Worm (Caenorhabditis elegans) whole organism, L3 larva: ENCODE results near the gene npp-20.
A peak's percentile ranks its signal among the peaks of the same experiment; 100 is the strongest.

ENCODE experiments used
- ZK546.5 ChIP-seq: sonication (generic microtip); optimal IDR thresholded peaks from 2 replicates; lab custom pipeline; 2017; ENCODE audit warnings: missing biosample characterization, missing genetic modification characterization
- ama-1 ChIP-seq: fragments of 150-350 bp; optimal IDR thresholded peaks from 2 replicates; lab custom pipeline; 2018
- ceh-28 ChIP-seq: fragments of 150-350 bp; optimal IDR thresholded peaks from 2 replicates; lab custom pipeline; 2014; ENCODE audit warnings: missing biosample characterization, missing genetic modification reagents, missing genetic modification characterization
- ceh-82 ChIP-seq: fragments of 150-350 bp; optimal IDR thresholded peaks from 2 replicates; lab custom pipeline; 2014; ENCODE audit warnings: missing biosample characterization, missing genetic modification characterization
- daf-12 ChIP-seq: fragments of 150-350 bp; optimal IDR thresholded peaks from 2 replicates; lab custom pipeline; 2014; ENCODE audit warnings: missing biosample characterization, missing genetic modification reagents, missing genetic modification characterization
- elt-1 ChIP-seq: fragments of 150-350 bp; optimal IDR thresholded peaks from 2 replicates; lab custom pipeline; 2014; ENCODE audit warnings: missing biosample characterization, missing genetic modification characterization
- elt-3 ChIP-seq, 3 experiments: fragments of 150-350 bp in 1 of 3; sonication (generic microtip) in 2 of 3; optimal IDR thresholded peaks; 2 replicates in 2 of 3; 4 replicates in 1 of 3; lab custom pipeline; 2014 to 2017; ENCODE audit warnings: missing biosample characterization in 3 of 3, missing genetic modification characterization in 3 of 3
- lin-15B ChIP-seq: fragments of 150-350 bp; optimal IDR thresholded peaks from 2 replicates; lab custom pipeline; 2014; ENCODE audit warnings: missing biosample characterization, missing genetic modification characterization
- mdl-1 ChIP-seq: fragments of 150-350 bp; optimal IDR thresholded peaks from 2 replicates; lab custom pipeline; 2014; ENCODE audit warnings: missing biosample characterization, missing genetic modification characterization
- nhr-11 ChIP-seq: fragments of 150-350 bp; optimal IDR thresholded peaks from 2 replicates; lab custom pipeline; 2014; ENCODE audit warnings: missing biosample characterization, missing genetic modification characterization
- nhr-12 ChIP-seq: fragments of 150-350 bp; optimal IDR thresholded peaks from 2 replicates; lab custom pipeline; 2014; ENCODE audit warnings: missing biosample characterization, missing genetic modification characterization
- nhr-23 ChIP-seq: fragments of 150-350 bp; optimal IDR thresholded peaks from 2 replicates; lab custom pipeline; 2014; ENCODE audit warnings: missing biosample characterization, missing genetic modification reagents, missing genetic modification characterization
- nhr-25 ChIP-seq: sonication (generic microtip); optimal IDR thresholded peaks from 2 replicates; lab custom pipeline; 2017; ENCODE audit warnings: missing biosample characterization, missing genetic modification characterization
- nhr-28 ChIP-seq: fragments of 150-350 bp; optimal IDR thresholded peaks from 2 replicates; lab custom pipeline; 2014; ENCODE audit warnings: missing biosample characterization, missing genetic modification characterization
- nhr-43 ChIP-seq: sonication (generic microtip); optimal IDR thresholded peaks from 2 replicates; lab custom pipeline; 2016; ENCODE audit warnings: mild to moderate bottlenecking, missing genetic modification characterization, missing compliant biosample characterization; ENCODE audit not compliant: poor library complexity, severe bottlenecking
- nhr-77 ChIP-seq: fragments of 150-350 bp; optimal IDR thresholded peaks from 2 replicates; lab custom pipeline; 2014; ENCODE audit warnings: missing biosample characterization, missing genetic modification characterization
- snpc-4 ChIP-seq: fragments of 150-350 bp; optimal IDR thresholded peaks from 2 replicates; lab custom pipeline; 2014; ENCODE audit warnings: missing biosample characterization, missing genetic modification characterization
- unc-39 ChIP-seq: sonication (generic microtip); optimal IDR thresholded peaks from 4 replicates; lab custom pipeline; 2017; ENCODE audit warnings: missing biosample characterization, missing genetic modification characterization
- zag-1 ChIP-seq: fragments of 150-350 bp; optimal IDR thresholded peaks from 2 replicates; lab custom pipeline; 2014; ENCODE audit warnings: missing biosample characterization, missing genetic modification characterization
- ztf-11 ChIP-seq: fragments of 150-350 bp; optimal IDR thresholded peaks from 2 replicates; lab custom pipeline; 2014; ENCODE audit warnings: missing biosample characterization, missing genetic modification characterization

npp-20 gene

ce11 chrIV:1453451-1453850, 42.4 kb downstream of the npp-20 start:
- TF ChIP-seq ceh-82 (tag; lab: Kevin White, UChicago), result no peak
- TF ChIP-seq nhr-12 (tag; lab: Kevin White, UChicago), result no peak
- no peak for TF ChIP-seq ama-1 (lab: Kevin White, UChicago)
- TF ChIP-seq snpc-4 (tag; lab: Kevin White, UChicago), result no peak
- TF ChIP-seq nhr-23 (tag; lab: Kevin White, UChicago), result peak; percentile 41
- TF ChIP-seq daf-12, result no peak
- no peak for TF ChIP-seq nhr-77 (tag; lab: Kevin White, UChicago)

- TF ChIP-seq ztf-11 (tag; lab: Kevin White, UChicago) (no peak), nhr-25 (tag; lab: Kevin White, UChicago) (peak; percentile 36), elt-1 (tag; lab: Kevin White, UChicago) (no peak), zag-1 (tag; lab: Kevin White, UChicago) (no peak)
- TF ChIP-seq, all 47 proteins: peak for 1
These were observed 43.3 kb downstream of the npp-20 start for ce11 chrIV:1452480-1452879.

- TF ChIP-seq unc-39 (tag; lab: Kevin White, UChicago) (no peak), elt-3 (tag; optimal IDR thresholded peaks at IDR 0.05; lab: Kevin White, UChicago) (no peak), nhr-23 (tag; lab: Kevin White, UChicago) (peak; percentile 30), nhr-25 (tag; lab: Kevin White, UChicago) (peak; percentile 1), ZK546.5 (no peak), mdl-1 (tag; lab: Kevin White, UChicago) (no peak), nhr-77 (tag; lab: Kevin White, UChicago) (no peak), elt-1 (tag; lab: Kevin White, UChicago) (no peak)
- TF ChIP-seq, all 47 proteins: peak for 2
These were observed 49.9 kb downstream of the npp-20 start, which contains the start of gene clp-7 for ce11 chrIV:1445920-1446319. TSS of gene clp-7 (minus strand) at chrIV:1445966.

- TF ChIP-seq ceh-28 (tag; lab: Kevin White, UChicago) (peak; percentile 68), nhr-11 (no peak)
- TF ChIP-seq, all 47 proteins: peak for 1
These were observed 51.7 kb downstream of the npp-20 start for ce11 chrIV:1443997-1444678.

ce11 chrIV:1443514-1443913, 52.3 kb downstream of the npp-20 start:
- TF ChIP-seq lin-15B (no peak), unc-39 (tag; lab: Kevin White, UChicago) (no peak), nhr-28 (tag; lab: Kevin White, UChicago) (no peak), ceh-28 (tag; lab: Kevin White, UChicago) (peak; percentile 97), nhr-43 (tag; lab: Kevin White, UChicago) (no peak)
